Worm (Caenorhabditis elegans): Measurements from ENCODE around the gene F13E9.15.
A peak's percentile ranks its signal among the peaks of the same experiment; 100 is the strongest.

ce11 chrIV:10935853-10936491 is 46.3 kb upstream of the F13E9.15 start, which contains the start of gene lgg-2:
- TF ChIP-seq dox-1 (GFP tag; IDR thresholded peaks at IDR 0.05), result peak; percentile 76
- no peak for TF ChIP-seq him-1 (tag; optimal IDR thresholded peaks at IDR 0.05)
- 0 out of 2 replicates have a peak, but pooled peaks have one; percentile 8 for TF ChIP-seq C17E4.6 (GFP tag; IDR thresholded peaks at IDR 0.05)
- TF ChIP-seq let-607 (tag; optimal IDR thresholded peaks at IDR 0.05), result peak; percentile 69 to 87
- peak; percentile 50 for TF ChIP-seq ceh-100 (GFP tag; IDR thresholded peaks at IDR 0.05)
- TF ChIP-seq F52B5.7 (tag; optimal IDR thresholded peaks at IDR 0.05), result no peak
- no peak for TF ChIP-seq ztf-25 (GFP tag; IDR thresholded peaks at IDR 0.05)
- TF ChIP-seq snpc-4 (GFP tag; optimal IDR thresholded peaks at IDR 0.05), result no peak
- TF ChIP-seq snpc-4 (tag; optimal IDR thresholded peaks at IDR 0.05), result peak in 3 of 4 experiments; percentile 25 to 71 (median 67)
